Fruit fly (Drosophila melanogaster) whole organism, pupa: ENCODE measurements around the gene Vps29.
A peak's percentile ranks its signal among the peaks of the same experiment; 100 is the strongest.

Source experiments
- CG12605 ChIP-seq: fragments of 200-800 bp; sonication (Bioruptor generic); IDR thresholded peaks from 2 replicates; pipeline ENCODE4 v1.3.6; 2022; ENCODE audit warnings: missing biosample characterization, missing genetic modification characterization
- CG13204 ChIP-seq: fragments of 200-800 bp; sonication (Bioruptor generic); optimal IDR thresholded peaks from 2 replicates; lab custom pipeline; 2018; ENCODE audit warnings: missing biosample characterization, mild to moderate bottlenecking, missing genetic modification characterization, moderate library complexity
- CG14655 ChIP-seq: fragments of 200-800 bp; sonication (Bioruptor generic); optimal IDR thresholded peaks from 3 replicates; lab custom pipeline; 2017; ENCODE audit warnings: mild to moderate bottlenecking, missing biosample characterization, missing genetic modification reagents, missing genetic modification characterization
- CG17806 ChIP-seq: fragments of 200-800 bp; sonication (Bioruptor generic); optimal IDR thresholded peaks from 2 replicates; lab custom pipeline; 2018; ENCODE audit warnings: missing biosample characterization, mild to moderate bottlenecking, missing genetic modification characterization, moderate library complexity
- CG34367 ChIP-seq: fragments of 200-800 bp; sonication (Bioruptor generic); optimal IDR thresholded peaks from 2 replicates; lab custom pipeline; 2018; ENCODE audit warnings: missing biosample characterization, mild to moderate bottlenecking, missing genetic modification characterization
- CG8159 ChIP-seq: fragments of 200-800 bp; sonication (Bioruptor generic); optimal IDR thresholded peaks from 3 replicates; lab custom pipeline; 2018; ENCODE audit warnings: missing biosample characterization, mild to moderate bottlenecking, missing genetic modification characterization, moderate library complexity
- CG8301 ChIP-seq: fragments of 200-800 bp; sonication (Bioruptor generic); optimal IDR thresholded peaks from 2 replicates; lab custom pipeline; 2018; ENCODE audit warnings: missing biosample characterization, mild to moderate bottlenecking, missing genetic modification characterization
- EcR ChIP-seq: fragments of 200-800 bp; sonication (Bioruptor generic); optimal IDR thresholded peaks from 3 replicates; lab custom pipeline; 2019; ENCODE audit warnings: missing biosample characterization, missing genetic modification characterization, mild to moderate bottlenecking, moderate library complexity, missing genetic modification reagents
- Pif1A ChIP-seq: fragments of 200-800 bp; sonication (Bioruptor generic); optimal IDR thresholded peaks from 3 replicates; lab custom pipeline; 2016; ENCODE audit warnings: missing biosample characterization, missing genetic modification characterization
- Pif1B ChIP-seq: fragments of 200-800 bp; sonication (Bioruptor generic); optimal IDR thresholded peaks from 3 replicates; lab custom pipeline; 2016; ENCODE audit warnings: missing biosample characterization, missing genetic modification characterization

- TF ChIP-seq CG13204 (no peak), CG14655 (GFP tag; lab: Kevin White, UChicago) (no peak), CG8301 (tag; lab: Kevin White, UChicago) (no peak), Pif1A (GFP tag; lab: Kevin White, UChicago) (no peak), Pif1B (peak; percentile 67), CG17806 (tag; lab: Kevin White, UChicago) (peak; percentile 70), CG34367 (tag; lab: Kevin White, UChicago) (peak; percentile 52), CG12605 (GFP tag; lab: Robert Waterston, UW) (no peak), CG8159 (tag; lab: Kevin White, UChicago) (peak; percentile 77), EcR (peak; percentile 0)
Measured at dm6 chr2L:1144371-1145360, 5.9 kb upstream of the Vps29 start.
